Fruit fly (Drosophila melanogaster) whole organism, embryonic: ENCODE data around the gene CG32298.

Source experiments
- Atf6 ChIP-seq: fragments of 200-800 bp; sonication (Bioruptor generic); IDR thresholded peaks from 2 replicates; pipeline ENCODE4 v1.3.6; 2022; ENCODE audit warnings: missing biosample characterization, missing genetic modification characterization
- BtbVII ChIP-seq: fragments of 200-800 bp; sonication (Bioruptor generic); optimal IDR thresholded peaks from 3 replicates; lab custom pipeline; 2017; ENCODE audit warnings: missing biosample characterization, mild to moderate bottlenecking, missing genetic modification characterization
- CG10431 ChIP-seq: fragments of 200-800 bp; sonication (Bioruptor generic); optimal IDR thresholded peaks from 3 replicates; lab custom pipeline; 2018; ENCODE audit warnings: missing biosample characterization, mild to moderate bottlenecking, missing genetic modification characterization
- CG11456 ChIP-seq: fragments of 200-800 bp; sonication (Bioruptor generic); IDR thresholded peaks from 3 replicates; pipeline ENCODE4 v1.3.6; 2022; ENCODE audit warnings: missing biosample characterization, missing genetic modification characterization
- CG11560 ChIP-seq: fragments of 200-800 bp; sonication (Bioruptor generic); IDR thresholded peaks from 3 replicates; pipeline ENCODE4 v1.3.6; 2022; ENCODE audit warnings: missing biosample characterization, missing genetic modification characterization
- CG12391 ChIP-seq: fragments of 200-800 bp; sonication (Bioruptor generic); optimal IDR thresholded peaks from 3 replicates; lab custom pipeline; 2018; ENCODE audit warnings: missing biosample characterization, mild to moderate bottlenecking, missing genetic modification characterization, moderate library complexity
- CG12744 ChIP-seq: fragments of 200-800 bp; sonication (Bioruptor generic); optimal IDR thresholded peaks from 2 replicates; lab custom pipeline; 2016; ENCODE audit warnings: missing biosample characterization, missing genetic modification characterization
- CG1529 ChIP-seq: fragments of 200-800 bp; sonication (Bioruptor generic); optimal IDR thresholded peaks from 3 replicates; lab custom pipeline; 2018; ENCODE audit warnings: missing biosample characterization, missing genetic modification characterization
- CG18619 ChIP-seq: fragments of 200-800 bp; sonication (Bioruptor generic); optimal IDR thresholded peaks from 3 replicates; lab custom pipeline; 2017; ENCODE audit warnings: missing biosample characterization, mild to moderate bottlenecking, missing genetic modification characterization
- CG2199 ChIP-seq: fragments of 200-800 bp; sonication (Bioruptor generic); IDR thresholded peaks from 3 replicates; pipeline ENCODE4 v1.3.6; 2022; ENCODE audit warnings: missing biosample characterization, missing genetic modification characterization
- CG3163 ChIP-seq: fragments of 200-800 bp; sonication (Bioruptor generic); optimal IDR thresholded peaks from 3 replicates; lab custom pipeline; 2016; ENCODE audit warnings: missing biosample characterization, missing genetic modification characterization
- CG3726 ChIP-seq: fragments of 200-800 bp; sonication (Bioruptor generic); IDR thresholded peaks from 3 replicates; pipeline ENCODE4, ENCODE4 v1.3.6; 2022; ENCODE audit warnings: missing biosample characterization, missing genetic modification characterization
- CG42726 ChIP-seq: fragments of 200-800 bp; sonication (Bioruptor generic); IDR thresholded peaks from 2 replicates; pipeline ENCODE4 v1.3.6; 2022; ENCODE audit warnings: missing biosample characterization, missing genetic modification characterization; ENCODE audit not compliant: partially characterized antibody
- CG4854 ChIP-seq: fragments of 200-800 bp; sonication (Bioruptor generic); optimal IDR thresholded peaks from 2 replicates; lab custom pipeline; 2016; ENCODE audit warnings: missing biosample characterization, missing genetic modification characterization, inconsistent platforms
- CG6175 ChIP-seq: fragments of 200-800 bp; sonication (Bioruptor generic); IDR thresholded peaks from 3 replicates; pipeline ENCODE4 v1.3.6; 2022; ENCODE audit warnings: missing biosample characterization, missing genetic modification characterization
- CG6765 ChIP-seq: fragments of 200-800 bp; sonication (Bioruptor generic); optimal IDR thresholded peaks from 3 replicates; lab custom pipeline; 2017; ENCODE audit warnings: missing biosample characterization, mild to moderate bottlenecking, missing genetic modification characterization
- CG7372 ChIP-seq: fragments of 200-800 bp; sonication (Bioruptor generic); IDR thresholded peaks from 2 replicates; pipeline ENCODE4 v1.3.6; 2022; ENCODE audit warnings: missing biosample characterization, missing genetic modification characterization
- CG7963 ChIP-seq: fragments of 200-800 bp; sonication (Bioruptor generic); IDR thresholded peaks from 3 replicates; pipeline ENCODE4 v1.3.6; 2022; ENCODE audit warnings: missing biosample characterization, missing genetic modification characterization; ENCODE audit not compliant: partially characterized antibody
- CG9609 ChIP-seq: fragments of 200-800 bp; sonication (Bioruptor generic); optimal IDR thresholded peaks from 3 replicates; lab custom pipeline; 2016; ENCODE audit warnings: missing biosample characterization, missing genetic modification characterization
- Dad ChIP-seq: fragments of 200-800 bp; sonication (Bioruptor generic); optimal IDR thresholded peaks from 3 replicates; lab custom pipeline; 2016; ENCODE audit warnings: missing biosample characterization, missing genetic modification characterization
- Dref ChIP-seq: fragments of 200-800 bp; sonication (Bioruptor generic); IDR thresholded peaks from 2 replicates; pipeline ENCODE4 v1.3.6; 2022; ENCODE audit warnings: missing biosample characterization, missing genetic modification characterization
- Ets65A ChIP-seq: fragments of 200-800 bp; sonication (Bioruptor generic); peaks from one replicate; lab custom pipeline; 2016; ENCODE audit warnings: missing biosample characterization, missing genetic modification characterization
- Hr51 ChIP-seq, 2 experiments: fragments of 200-800 bp; sonication (Bioruptor generic); optimal IDR thresholded peaks; 2 replicates in 1 of 2; 3 replicates in 1 of 2; lab custom pipeline; 2016 to 2018; ENCODE audit warnings: missing biosample characterization in 2 of 2, missing genetic modification characterization in 2 of 2, mild to moderate bottlenecking in 1 of 2, moderate library complexity in 1 of 2
- Jarid2 ChIP-seq: fragments of 200-800 bp; sonication (Bioruptor generic); optimal IDR thresholded peaks from 3 replicates; lab custom pipeline; 2017; ENCODE audit warnings: mild to moderate bottlenecking, missing biosample characterization, missing genetic modification reagents, missing genetic modification characterization
- Mes4 ChIP-seq: fragments of 200-800 bp; sonication (Bioruptor generic); optimal IDR thresholded peaks from 2 replicates; lab custom pipeline; 2016; ENCODE audit warnings: missing biosample characterization, missing genetic modification characterization
- Nf-YB ChIP-seq: fragments of 200-800 bp; sonication (Bioruptor generic); optimal IDR thresholded peaks from 3 replicates; lab custom pipeline; 2019; ENCODE audit warnings: missing biosample characterization, mild to moderate bottlenecking, missing genetic modification characterization, moderate library complexity
- Scr ChIP-seq: fragments of 200-800 bp; sonication (Bioruptor generic); IDR thresholded peaks from 2 replicates; pipeline ENCODE4 v1.3.6; 2022; ENCODE audit warnings: missing biosample characterization, missing genetic modification characterization; ENCODE audit not compliant: partially characterized antibody
- TFAM ChIP-seq: fragments of 200-800 bp; sonication (Bioruptor generic); optimal IDR thresholded peaks from 2 replicates; lab custom pipeline; 2017; ENCODE audit warnings: missing biosample characterization, missing genetic modification characterization, inconsistent platforms
- bcd ChIP-seq: fragments of 200-800 bp; sonication (Bioruptor generic); optimal IDR thresholded peaks from 2 replicates; lab custom pipeline; 2017; ENCODE audit warnings: missing biosample characterization, mild to moderate bottlenecking, missing genetic modification characterization
- bsh ChIP-seq, 2 experiments: fragments of 200-800 bp; sonication (Bioruptor generic); optimal IDR thresholded peaks; 2 replicates each; lab custom pipeline; 2017 to 2018; ENCODE audit warnings: mild to moderate bottlenecking in 2 of 2, missing biosample characterization in 2 of 2, missing genetic modification characterization in 2 of 2, moderate library complexity in 1 of 2
- chn ChIP-seq: fragments of 200-800 bp; sonication (Bioruptor generic); optimal IDR thresholded peaks from 2 replicates; lab custom pipeline; 2016; ENCODE audit warnings: missing biosample characterization, missing genetic modification characterization
- da ChIP-seq: fragments of 200-800 bp; sonication (Bioruptor generic); optimal IDR thresholded peaks from 2 replicates; lab custom pipeline; 2016; ENCODE audit warnings: missing biosample characterization, missing genetic modification characterization
- esg ChIP-seq: fragments of 200-800 bp; sonication (Bioruptor generic); conservative IDR thresholded peaks from 2 replicates; pipeline ENCODE4 v1.3.6; 2022; ENCODE audit warnings: missing biosample characterization, missing genetic modification characterization
- fu2 ChIP-seq: fragments of 200-800 bp; sonication (Bioruptor generic); optimal IDR thresholded peaks from 2 replicates; lab custom pipeline; 2016; ENCODE audit warnings: missing biosample characterization, missing genetic modification characterization
- hb ChIP-seq: fragments of 200-800 bp; sonication (Bioruptor generic); IDR thresholded peaks from 3 replicates; pipeline ENCODE4 v1.3.6; 2022; ENCODE audit warnings: missing biosample characterization, missing genetic modification characterization; ENCODE audit not compliant: partially characterized antibody
- hth ChIP-seq: fragments of >200 bp; optimal IDR thresholded peaks from 2 replicates; lab custom pipeline; 2017; ENCODE audit warnings: inconsistent platforms
- ind ChIP-seq: fragments of 200-800 bp; sonication (Bioruptor generic); optimal IDR thresholded peaks from 3 replicates; lab custom pipeline; 2016; ENCODE audit warnings: missing biosample characterization, missing genetic modification characterization
- lov ChIP-seq, 2 experiments: fragments of 200-800 bp in 1 of 2; fragments of >200 bp in 1 of 2; sonication (Bioruptor generic) in 1 of 2; IDR thresholded peaks in 1 of 2; optimal IDR thresholded peaks in 1 of 2; 2 replicates in 1 of 2; 3 replicates in 1 of 2; pipeline versions ENCODE4 v1.3.6 to Lab custom; 2017 to 2022; ENCODE audit warnings: missing biosample characterization in 1 of 2, missing genetic modification characterization in 1 of 2
- luna ChIP-seq: fragments of 200-800 bp; sonication (Bioruptor generic); optimal IDR thresholded peaks from 2 replicates; lab custom pipeline; 2016; ENCODE audit warnings: missing biosample characterization, missing genetic modification characterization
- pan ChIP-seq, 4 experiments: fragments of >200 bp in 3 of 4; fragments of 200-800 bp in 1 of 4; sonication (Bioruptor generic) in 1 of 4; optimal IDR thresholded peaks in 3 of 4; IDR thresholded peaks in 1 of 4; 2 replicates each; pipeline versions ENCODE4 v1.3.6 to Lab custom; 2017 to 2022; ENCODE audit warnings: missing biosample characterization in 2 of 4, missing genetic modification characterization in 2 of 4, mixed read lengths in 1 of 4
- pb ChIP-seq: fragments of 200-800 bp; sonication (Bioruptor generic); optimal IDR thresholded peaks from 3 replicates; lab custom pipeline; 2016; ENCODE audit warnings: missing biosample characterization, missing genetic modification characterization
- ro ChIP-seq: fragments of 200-800 bp; sonication (Bioruptor generic); IDR thresholded peaks from 2 replicates; pipeline ENCODE4 v1.3.6; 2022; ENCODE audit warnings: missing biosample characterization, missing genetic modification characterization
- slbo ChIP-seq: fragments of 200-800 bp; sonication (Bioruptor generic); IDR thresholded peaks from 2 replicates; pipeline ENCODE4 v1.3.6; 2022; ENCODE audit warnings: missing biosample characterization, missing genetic modification characterization
- sna ChIP-seq: fragments of 200-800 bp; sonication (Bioruptor generic); IDR thresholded peaks from 2 replicates; pipeline ENCODE4 v1.3.6; 2022; ENCODE audit warnings: missing biosample characterization, missing genetic modification characterization; ENCODE audit not compliant: partially characterized antibody
- tap ChIP-seq: fragments of 200-800 bp; optimal IDR thresholded peaks from 3 replicates; lab custom pipeline; 2019; ENCODE audit warnings: missing biosample characterization, mild to moderate bottlenecking, missing genetic modification characterization, moderate library complexity
- toy ChIP-seq: fragments of 200-800 bp; sonication (Bioruptor generic); IDR thresholded peaks from 2 replicates; pipeline ENCODE4 v1.3.6; 2022; ENCODE audit warnings: missing biosample characterization, missing genetic modification characterization
- zen2 ChIP-seq: fragments of 200-800 bp; sonication (Bioruptor generic); IDR thresholded peaks from 3 replicates; pipeline ENCODE4 v1.3.6; 2022; ENCODE audit warnings: missing biosample characterization, missing genetic modification characterization; ENCODE audit not compliant: partially characterized antibody
- zf30C ChIP-seq: fragments of 200-800 bp; sonication (Bioruptor generic); optimal IDR thresholded peaks from 3 replicates; lab custom pipeline; 2018; ENCODE audit warnings: missing biosample characterization, mild to moderate bottlenecking, missing genetic modification characterization
- zfh2 ChIP-seq: fragments of 200-800 bp; sonication (Bioruptor generic); optimal IDR thresholded peaks from 2 replicates; lab custom pipeline; 2016; ENCODE audit warnings: missing biosample characterization, missing genetic modification characterization

The CG32298 gene

DNA sequence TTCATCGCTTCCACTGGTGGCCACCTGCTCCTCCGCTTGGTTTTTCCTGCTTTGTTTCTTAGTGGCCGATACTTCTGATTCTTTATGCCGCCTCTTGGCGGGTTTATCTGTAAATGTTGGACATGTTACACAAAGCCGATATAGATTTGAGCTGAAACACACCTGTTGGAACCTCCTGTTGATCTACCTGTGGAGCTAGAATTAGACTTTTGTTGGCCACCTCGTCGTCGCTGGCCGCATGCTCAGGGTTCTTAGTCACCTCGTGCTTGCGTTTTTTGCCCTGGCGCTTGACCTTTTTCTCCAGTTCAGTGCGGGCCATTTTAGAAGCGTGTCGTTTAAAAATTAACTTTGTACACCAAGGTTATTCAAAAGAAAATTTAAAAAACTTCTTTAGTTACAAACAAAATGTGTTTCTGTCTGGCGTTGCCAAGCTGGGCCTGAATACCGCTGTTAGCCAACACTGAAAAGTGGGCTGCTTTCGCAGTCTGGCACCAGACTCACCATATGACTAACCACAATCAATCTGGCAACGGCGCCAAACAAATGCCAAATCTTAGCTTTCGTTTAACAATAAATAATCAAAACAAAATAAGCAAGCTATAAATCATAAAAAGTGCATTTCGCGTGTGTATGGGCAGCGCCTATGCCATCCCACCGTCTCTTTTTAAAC, 13.5 kb downstream of the CG32298 start, which contains the start of the genes CG15877 and Svil (continued):
- TF ChIP-seq slbo (peak; percentile 55; the same call in 1 of the 2 replicates), da (GFP tag; lab: Kevin White, UChicago) (no peak), bcd (GFP tag; lab: Kevin White, UChicago) (no peak), esg (GFP tag; lab: Robert Waterston, UW) (no peak), ind (no peak), ro (no peak), CG11560 (tag; lab: Robert Waterston, UW) (no peak), Hr51 (GFP tag; optimal IDR thresholded peaks at IDR 0.05; lab: Kevin White, UChicago) (no peak), Dad (GFP tag; lab: Kevin White, UChicago) (no peak), CG18619 (no peak), CG7963 (GFP tag; lab: Robert Waterston, UW) (no peak), Ets65A (GFP tag; lab: Kevin White, UChicago) (no peak), chn (peak; percentile 45), CG1529 (GFP tag; lab: Kevin White, UChicago) (no peak), zen2 (GFP tag; lab: Robert Waterston, UW) (no peak), luna (GFP tag; lab: Kevin White, UChicago) (peak; percentile 29), CG42726 (GFP tag; lab: Robert Waterston, UW) (no peak), TFAM (GFP tag; lab: Kevin White, UChicago) (no peak), CG3163 (GFP tag; lab: Kevin White, UChicago) (no peak), pb (no peak), zfh2 (GFP tag; lab: Kevin White, UChicago) (peak; percentile 39), tap (tag; lab: Kevin White, UChicago) (no peak), fu2 (GFP tag; lab: Kevin White, UChicago) (no peak), CG7372 (GFP tag; lab: Robert Waterston, UW) (no peak), toy (GFP tag; lab: Robert Waterston, UW) (no peak), Scr (GFP tag; lab: Robert Waterston, UW) (peak; percentile 51), zf30C (GFP tag; lab: Kevin White, UChicago) (no peak), CG12744 (GFP tag; lab: Kevin White, UChicago) (no peak), Dref (GFP tag; lab: Robert Waterston, UW) (0 out of 2 replicates have a peak, but pooled peaks have one; percentile 24), Mes4 (GFP tag; lab: Kevin White, UChicago) (no peak), Atf6 (no peak), pan (optimal IDR thresholded peaks at IDR 0.05; lab: Kevin White, UChicago) (no peak), pan (GFP tag; optimal IDR thresholded peaks at IDR 0.05 in 1 of 2, IDR thresholded peaks at IDR 0.05 in 1 of 2) (no peak), BtbVII (GFP tag; lab: Kevin White, UChicago) (no peak), CG12391 (tag; lab: Kevin White, UChicago) (no peak), CG4854 (GFP tag; lab: Kevin White, UChicago) (no peak), hth (lab: Kevin White, UChicago) (no peak), CG10431 (GFP tag; lab: Kevin White, UChicago) (no peak), CG6175 (no peak), Jarid2 (no peak), hb (GFP tag; lab: Robert Waterston, UW) (no peak), lov (optimal IDR thresholded peaks at IDR 0.05; lab: Kevin White, UChicago) (no peak), lov (GFP tag; IDR thresholded peaks at IDR 0.05; lab: Robert Waterston, UW) (no peak), bsh (GFP tag; optimal IDR thresholded peaks at IDR 0.05; lab: Kevin White, UChicago) (no peak), CG11456 (GFP tag; lab: Robert Waterston, UW) (0 out of 3 replicates have a peak, but pooled peaks have one; percentile 50), CG3726 (no peak), Nf-YB (GFP tag; lab: Kevin White, UChicago) (no peak), CG9609 (no peak), CG2199 (0 out of 3 replicates have a peak, but pooled peaks have one; percentile 52), CG6765 (GFP tag; lab: Kevin White, UChicago) (no peak), sna (no peak)
